Worm (Caenorhabditis elegans): ENCODE measurements around the gene gei-13.

gei-13 gene

DNA sequence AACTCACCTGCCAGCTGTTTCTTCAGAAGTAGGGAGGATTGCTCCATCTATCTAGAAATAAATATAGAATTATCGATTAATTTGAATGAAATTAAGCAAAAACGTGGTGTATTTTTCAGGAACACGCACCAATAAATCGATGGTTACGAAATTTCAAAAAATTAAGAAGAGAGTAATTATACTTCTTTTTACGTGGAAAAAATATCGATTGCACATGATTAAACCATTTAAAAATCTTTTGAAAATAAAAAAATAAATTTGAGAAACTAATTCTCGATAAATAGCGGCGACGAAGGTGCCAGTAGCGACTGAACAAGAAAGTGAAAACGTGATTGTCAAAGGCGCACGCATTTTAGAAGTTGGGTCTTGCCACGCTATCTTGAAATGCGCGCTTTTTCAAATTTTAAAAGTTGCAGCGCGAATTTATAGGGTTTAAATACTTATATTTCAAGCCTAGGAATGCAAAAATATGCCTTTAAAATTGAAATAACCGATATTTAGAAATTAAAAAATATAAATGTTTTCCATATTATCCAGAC is 5.7 kb downstream of the gei-13 start, which contains the start of gene ubc-7 (continued):
- TF ChIP-seq efl-3 (GFP tag; optimal IDR thresholded peaks at IDR 0.05) (no peak), grh-1 (GFP tag; IDR thresholded peaks at IDR 0.05) (peak; percentile 76), hlh-17 (GFP tag; optimal IDR thresholded peaks at IDR 0.05; ENCODE audit: borderline replicate concordance) (no peak), ceh-63 (GFP tag; optimal IDR thresholded peaks at IDR 0.05) (no peak), fkh-10 (GFP tag; optimal IDR thresholded peaks at IDR 0.05) (peak; percentile 25), ces-1 (GFP tag; optimal IDR thresholded peaks at IDR 0.05) (no peak), mep-1 (tag; optimal IDR thresholded peaks at IDR 0.05) (peak; percentile 88), fkh-8 (tag; optimal IDR thresholded peaks at IDR 0.05) (peak; percentile 78), nhr-20 (tag; optimal IDR thresholded peaks at IDR 0.05) (peak; percentile 87), Y116A8C.19 (tag; optimal IDR thresholded peaks at IDR 0.05; ENCODE audit: borderline replicate concordance) (no peak), efl-1 (optimal IDR thresholded peaks at IDR 0.05) (peak; percentile 91 to 99), efl-1 (GFP tag; optimal IDR thresholded peaks at IDR 0.05 in 1 of 2) (peak; percentile 100), dsc-1 (tag; optimal IDR thresholded peaks at IDR 0.05) (peak; percentile 67), ceh-90 (tag; optimal IDR thresholded peaks at IDR 0.05) (peak; percentile 17), lir-3 (tag; optimal IDR thresholded peaks at IDR 0.05; ENCODE audit: poor library complexity) (peak; percentile 69), pax-3 (tag; optimal IDR thresholded peaks at IDR 0.05) (no peak), ceh-88 (GFP tag; IDR thresholded peaks at IDR 0.05) (peak; percentile 57), sup-37 (GFP tag; optimal IDR thresholded peaks at IDR 0.05) (no peak), fkh-4 (tag; optimal IDR thresholded peaks at IDR 0.05; ENCODE audit: borderline replicate concordance) (no peak), ztf-11 (tag; optimal IDR thresholded peaks at IDR 0.05) (no peak), rnt-1 (tag; optimal IDR thresholded peaks at IDR 0.05) (peak; percentile 81), vab-15 (tag; optimal IDR thresholded peaks at IDR 0.05) (no peak), lin-13 (GFP tag; optimal IDR thresholded peaks at IDR 0.05) (peak; percentile 73), nhr-47 (tag; optimal IDR thresholded peaks at IDR 0.05) (peak; percentile 89), egl-27 (tag; optimal IDR thresholded peaks at IDR 0.05) (no peak), ama-1 (optimal IDR thresholded peaks at IDR 0.05) (peak; percentile 38), unc-86 (tag; optimal IDR thresholded peaks at IDR 0.05) (peak; percentile 74), elt-2 (tag; optimal IDR thresholded peaks at IDR 0.05) (peak; percentile 38), pqm-1 (tag; optimal IDR thresholded peaks at IDR 0.05) (no peak), blmp-1 (tag; optimal IDR thresholded peaks at IDR 0.05) (peak; percentile 99), isw-1 (GFP tag; IDR thresholded peaks at IDR 0.05) (peak; percentile 82), nhr-77 (tag; optimal IDR thresholded peaks at IDR 0.05) (peak; percentile 79), ceh-8 (GFP tag; optimal IDR thresholded peaks at IDR 0.05) (no peak), mef-2 (tag; optimal IDR thresholded peaks at IDR 0.05) (no peak), nhr-71 (tag; optimal IDR thresholded peaks at IDR 0.05) (peak; percentile 88), dpl-1 (GFP tag; optimal IDR thresholded peaks at IDR 0.05) (peak; percentile 98 to 99 (median 99)), lin-14 (GFP tag; optimal IDR thresholded peaks at IDR 0.05) (peak; percentile 76), swsn-7 (tag; optimal IDR thresholded peaks at IDR 0.05) (peak; percentile 75), F16B12.6 (tag; optimal IDR thresholded peaks at IDR 0.05) (peak; percentile 65), tlp-1 (tag; optimal IDR thresholded peaks at IDR 0.05) (no peak), hpl-2 (GFP tag; optimal IDR thresholded peaks at IDR 0.05) (no peak), nhr-76 (tag; optimal IDR thresholded peaks at IDR 0.05) (no peak), hlh-4 (tag; optimal IDR thresholded peaks at IDR 0.05) (no peak), C16A3.4 (tag; optimal IDR thresholded peaks at IDR 0.05) (peak; percentile 85), pag-3 (tag; optimal IDR thresholded peaks at IDR 0.05; ENCODE audit: borderline replicate concordance, insufficient read depth) (no peak), elt-3 (tag; optimal IDR thresholded peaks at IDR 0.05) (peak in 3 of 6 experiments; percentile 20 to 92 (median 74)), C34B4.2 (tag; optimal IDR thresholded peaks at IDR 0.05) (no peak)
